Fruit fly (Drosophila melanogaster) whole organism, prepupa: Measurements from ENCODE around the gene sno.

Experiments
- Blimp-1 ChIP-seq: fragments of 200-800 bp; sonication (Bioruptor generic); optimal IDR thresholded peaks from 3 replicates; lab custom pipeline; 2017; ENCODE audit warnings: missing biosample characterization, missing genetic modification characterization, mild to moderate bottlenecking, moderate library complexity, missing genetic modification reagents
- CG10631 ChIP-seq: fragments of 200-800 bp; sonication (Bioruptor generic); optimal IDR thresholded peaks from 2 replicates; lab custom pipeline; 2016; ENCODE audit warnings: missing biosample characterization, missing genetic modification characterization
- CG11762 ChIP-seq: fragments of 200-800 bp; sonication (Bioruptor generic); optimal IDR thresholded peaks from 3 replicates; lab custom pipeline; 2016; ENCODE audit warnings: missing biosample characterization, missing genetic modification characterization; ENCODE audit not compliant: insufficient read depth
- CG11902 ChIP-seq: fragments of 200-800 bp; sonication (Bioruptor generic); optimal IDR thresholded peaks from 3 replicates; lab custom pipeline; 2016; ENCODE audit warnings: missing biosample characterization, missing genetic modification characterization
- CG15336 ChIP-seq: fragments of 200-800 bp; sonication (Bioruptor generic); IDR thresholded peaks from 2 replicates; pipeline ENCODE4 v1.3.6; 2022; ENCODE audit warnings: missing biosample characterization, missing genetic modification characterization
- CG3032 ChIP-seq: fragments of 200-800 bp; optimal IDR thresholded peaks from 2 replicates; lab custom pipeline; 2019; ENCODE audit warnings: missing biosample characterization, mild to moderate bottlenecking, missing genetic modification characterization, moderate library complexity
- CG31627 ChIP-seq: fragments of 200-800 bp; sonication (Bioruptor generic); optimal IDR thresholded peaks from 3 replicates; lab custom pipeline; 2016; ENCODE audit warnings: missing biosample characterization, missing genetic modification characterization
- CG32006 ChIP-seq: fragments of 200-800 bp; sonication (Bioruptor generic); optimal IDR thresholded peaks from 3 replicates; lab custom pipeline; 2017; ENCODE audit warnings: missing biosample characterization, mild to moderate bottlenecking, missing genetic modification characterization
- CG34406 ChIP-seq: fragments of 200-800 bp; sonication (Bioruptor generic); optimal IDR thresholded peaks from 3 replicates; lab custom pipeline; 2016; ENCODE audit warnings: missing biosample characterization, missing genetic modification characterization
- CG3919 ChIP-seq: fragments of 200-800 bp; sonication (Bioruptor generic); optimal IDR thresholded peaks from 3 replicates; lab custom pipeline; 2016; ENCODE audit warnings: missing biosample characterization, missing genetic modification characterization
- CG4318 ChIP-seq: fragments of 200-800 bp; sonication (Bioruptor generic); optimal IDR thresholded peaks from 3 replicates; lab custom pipeline; 2017; ENCODE audit warnings: missing biosample characterization, mild to moderate bottlenecking, missing genetic modification characterization
- CG6163 ChIP-seq: fragments of 200-800 bp; sonication (Bioruptor generic); IDR thresholded peaks from 3 replicates; pipeline ENCODE4 v1.3.6; 2022; ENCODE audit warnings: missing biosample characterization, missing genetic modification characterization
- CG6276 ChIP-seq: fragments of 200-800 bp; sonication (Bioruptor generic); optimal IDR thresholded peaks from 2 replicates; lab custom pipeline; 2017; ENCODE audit warnings: missing biosample characterization, mild to moderate bottlenecking, missing genetic modification characterization
- CG6792 ChIP-seq: fragments of 200-800 bp; sonication (Bioruptor generic); optimal IDR thresholded peaks from 3 replicates; lab custom pipeline; 2016; ENCODE audit warnings: missing biosample characterization, missing genetic modification characterization
- CG6854 ChIP-seq: fragments of 200-800 bp; sonication (Bioruptor generic); optimal IDR thresholded peaks from 2 replicates; lab custom pipeline; 2017; ENCODE audit warnings: missing biosample characterization, mild to moderate bottlenecking, missing genetic modification characterization
- CG7368 ChIP-seq: fragments of 200-800 bp; sonication (Bioruptor generic); optimal IDR thresholded peaks from 3 replicates; lab custom pipeline; 2016; ENCODE audit warnings: missing biosample characterization, missing genetic modification characterization
- CG8119 ChIP-seq: fragments of 200-800 bp; sonication (Bioruptor generic); IDR thresholded peaks from 3 replicates; pipeline ENCODE4 v1.3.6; 2022; ENCODE audit warnings: missing biosample characterization, missing genetic modification characterization
- CG8319 ChIP-seq: fragments of 200-800 bp; sonication (Bioruptor generic); optimal IDR thresholded peaks from 3 replicates; lab custom pipeline; 2016; ENCODE audit warnings: missing biosample characterization, missing genetic modification characterization
- CG8632 ChIP-seq: fragments of 200-800 bp; sonication (Bioruptor generic); optimal IDR thresholded peaks from 3 replicates; lab custom pipeline; 2016; ENCODE audit warnings: missing biosample characterization, missing genetic modification characterization
- Eip75B ChIP-seq: fragments of 200-800 bp; sonication (Bioruptor generic); optimal IDR thresholded peaks from 3 replicates; lab custom pipeline; 2016; ENCODE audit warnings: missing biosample characterization, missing genetic modification characterization
- Eip78C ChIP-seq: fragments of 200-800 bp; sonication (Bioruptor generic); peaks from one replicate; lab custom pipeline; 2016; ENCODE audit warnings: missing biosample characterization, missing genetic modification characterization
- Eip93F ChIP-seq: fragments of 200-800 bp; sonication (Bioruptor generic); optimal IDR thresholded peaks from 2 replicates; lab custom pipeline; 2016; ENCODE audit warnings: missing biosample characterization, mild to moderate bottlenecking, missing genetic modification characterization
- Ets21C ChIP-seq: fragments of 200-800 bp; sonication (Bioruptor generic); optimal IDR thresholded peaks from 3 replicates; lab custom pipeline; 2016; ENCODE audit warnings: missing biosample characterization, missing genetic modification characterization
- Ets96B ChIP-seq: fragments of 200-800 bp; optimal IDR thresholded peaks from 2 replicates; lab custom pipeline; 2019; ENCODE audit warnings: missing biosample characterization, mild to moderate bottlenecking, missing genetic modification characterization, moderate library complexity
- Gug ChIP-seq: fragments of 200-800 bp; sonication (Bioruptor generic); IDR thresholded peaks from 2 replicates; pipeline ENCODE4 v1.3.6; 2022; ENCODE audit warnings: missing biosample characterization, missing genetic modification characterization
- Hr39 ChIP-seq: fragments of 200-800 bp; sonication (Bioruptor generic); optimal IDR thresholded peaks from 2 replicates; lab custom pipeline; 2016; ENCODE audit warnings: missing biosample characterization, missing genetic modification characterization
- Hr4 ChIP-seq: fragments of 200-800 bp; sonication (Bioruptor generic); optimal IDR thresholded peaks from 3 replicates; lab custom pipeline; 2016; ENCODE audit warnings: missing biosample characterization, missing genetic modification characterization
- Lpt ChIP-seq: fragments of 200-800 bp; sonication (Bioruptor generic); optimal IDR thresholded peaks from 3 replicates; lab custom pipeline; 2016; ENCODE audit warnings: missing biosample characterization, missing genetic modification characterization
- Met ChIP-seq: fragments of 200-800 bp; sonication (Bioruptor generic); optimal IDR thresholded peaks from 3 replicates; lab custom pipeline; 2016; ENCODE audit warnings: missing biosample characterization, missing genetic modification characterization
- OdsH ChIP-seq: fragments of 200-800 bp; sonication (Bioruptor generic); optimal IDR thresholded peaks from 3 replicates; lab custom pipeline; 2016; ENCODE audit warnings: missing biosample characterization, missing genetic modification characterization
- Smox ChIP-seq: fragments of 200-800 bp; sonication (Bioruptor generic); optimal IDR thresholded peaks from 3 replicates; lab custom pipeline; 2016; ENCODE audit warnings: missing biosample characterization, missing genetic modification characterization
- Sox102F ChIP-seq: fragments of 200-800 bp; sonication (Bioruptor generic); optimal IDR thresholded peaks from 2 replicates; lab custom pipeline; 2016; ENCODE audit warnings: missing biosample characterization, mild to moderate bottlenecking, missing genetic modification characterization
- Sox14 ChIP-seq: fragments of 200-800 bp; sonication (Bioruptor generic); optimal IDR thresholded peaks from 3 replicates; lab custom pipeline; 2016; ENCODE audit warnings: missing biosample characterization, missing genetic modification characterization
- acj6 ChIP-seq: fragments of 200-800 bp; sonication (Bioruptor generic); optimal IDR thresholded peaks from 3 replicates; lab custom pipeline; 2016; ENCODE audit warnings: missing biosample characterization, missing genetic modification characterization
- cyc ChIP-seq: fragments of 200-800 bp; sonication (Bioruptor generic); optimal IDR thresholded peaks from 3 replicates; lab custom pipeline; 2016; ENCODE audit warnings: missing biosample characterization, missing genetic modification characterization
- dac ChIP-seq: fragments of 200-800 bp; sonication (Bioruptor generic); optimal IDR thresholded peaks from 2 replicates; lab custom pipeline; 2017; ENCODE audit warnings: missing biosample characterization, mild to moderate bottlenecking, missing genetic modification characterization
- dsx ChIP-seq: fragments of 200-800 bp; optimal IDR thresholded peaks from 3 replicates; lab custom pipeline; 2019; ENCODE audit warnings: missing biosample characterization, mild to moderate bottlenecking, missing genetic modification characterization, moderate library complexity; ENCODE audit not compliant: poor library complexity, severe bottlenecking
- eg ChIP-seq: fragments of 200-800 bp; sonication (Bioruptor generic); IDR thresholded peaks from 3 replicates; pipeline ENCODE4 v1.3.6; 2022; ENCODE audit warnings: missing biosample characterization, missing genetic modification characterization
- fd59A ChIP-seq: fragments of 200-800 bp; sonication (Bioruptor generic); optimal IDR thresholded peaks from 2 replicates; lab custom pipeline; 2017; ENCODE audit warnings: missing biosample characterization, mild to moderate bottlenecking, missing genetic modification characterization, missing genetic modification reagents
- fd85E ChIP-seq: fragments of 200-800 bp; sonication (Bioruptor generic); optimal IDR thresholded peaks from 3 replicates; lab custom pipeline; 2016; ENCODE audit warnings: missing biosample characterization, missing genetic modification characterization
- fkh ChIP-seq: fragments of 200-800 bp; sonication (Bioruptor generic); optimal IDR thresholded peaks from 3 replicates; lab custom pipeline; 2017; ENCODE audit warnings: missing biosample characterization, mild to moderate bottlenecking, missing genetic modification characterization, moderate library complexity
- lz ChIP-seq: fragments of 200-800 bp; sonication (Bioruptor generic); optimal IDR thresholded peaks from 3 replicates; lab custom pipeline; 2016; ENCODE audit warnings: missing biosample characterization, missing genetic modification characterization
- pdm3 ChIP-seq: fragments of 200-800 bp; sonication (Bioruptor generic); optimal IDR thresholded peaks from 3 replicates; lab custom pipeline; 2016; ENCODE audit warnings: missing biosample characterization, missing genetic modification characterization
- salr ChIP-seq, 2 experiments: fragments of 200-800 bp; sonication (Bioruptor generic); optimal IDR thresholded peaks; 3 replicates each; lab custom pipeline; 2016 to 2018; ENCODE audit warnings: missing biosample characterization in 2 of 2, missing genetic modification characterization in 2 of 2, mild to moderate bottlenecking in 1 of 2
- spab ChIP-seq: fragments of 200-800 bp; sonication (Bioruptor generic); optimal IDR thresholded peaks from 2 replicates; lab custom pipeline; 2017; ENCODE audit warnings: missing biosample characterization, mild to moderate bottlenecking, missing genetic modification characterization, missing genetic modification reagents
- ss ChIP-seq, 2 experiments: fragments of 200-800 bp; sonication (Bioruptor generic); optimal IDR thresholded peaks; 2 replicates in 1 of 2; 3 replicates in 1 of 2; lab custom pipeline; 2017 to 2018; ENCODE audit warnings: mild to moderate bottlenecking in 2 of 2, missing biosample characterization in 2 of 2, missing genetic modification characterization in 2 of 2, moderate library complexity in 1 of 2
- topi ChIP-seq: fragments of 200-800 bp; sonication (Bioruptor generic); optimal IDR thresholded peaks from 3 replicates; lab custom pipeline; 2016; ENCODE audit warnings: missing biosample characterization, missing genetic modification characterization

sno gene

DNA sequence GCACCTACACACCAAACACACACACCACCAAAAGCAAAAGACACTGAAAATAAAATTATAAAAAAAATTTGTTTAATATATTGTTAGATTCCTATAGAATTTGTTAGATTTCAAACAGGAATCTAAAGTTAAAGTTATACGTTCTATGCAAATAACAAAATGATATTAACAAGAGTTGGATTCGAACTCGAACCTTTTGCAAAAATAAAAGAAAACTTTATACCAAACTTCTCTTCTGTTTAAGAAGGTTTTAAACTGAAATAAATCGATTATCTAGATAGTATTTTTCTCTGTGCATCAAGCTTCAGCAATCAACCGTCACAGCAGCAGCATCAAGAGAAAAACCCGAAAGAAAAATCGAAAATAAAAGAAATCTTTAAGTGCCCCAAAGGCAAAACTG is 15.0 kb upstream of the sno start (continued):
- TF ChIP-seq CG3919 (GFP tag; lab: Kevin White, UChicago), result peak; percentile 56
- TF ChIP-seq CG31627 (GFP tag; lab: Kevin White, UChicago), result no peak
- TF ChIP-seq ss (GFP tag; optimal IDR thresholded peaks at IDR 0.05; lab: Kevin White, UChicago), result peak; percentile 50 to 60
- peak; percentile 13 for TF ChIP-seq CG8632 (GFP tag; lab: Kevin White, UChicago)
- peak; percentile 49 for TF ChIP-seq Eip75B (GFP tag; lab: Kevin White, UChicago)
- TF ChIP-seq CG34406 (GFP tag; lab: Kevin White, UChicago), result peak; percentile 38
- no peak for TF ChIP-seq fkh (GFP tag; lab: Kevin White, UChicago)
- TF ChIP-seq Smox (GFP tag; lab: Kevin White, UChicago), result peak; percentile 5
- TF ChIP-seq Blimp-1, result no peak
- peak; percentile 37 for TF ChIP-seq fd59A (GFP tag; lab: Kevin White, UChicago)
- peak; percentile 71 for TF ChIP-seq CG4318 (GFP tag; lab: Kevin White, UChicago)
- TF ChIP-seq Eip78C (GFP tag; lab: Kevin White, UChicago), result peak; percentile 94
- TF ChIP-seq cyc (GFP tag; lab: Kevin White, UChicago), result peak; percentile 6
- peak; percentile 54; the same call in 1 of the 3 replicates for TF ChIP-seq eg
- TF ChIP-seq salr (GFP tag; optimal IDR thresholded peaks at IDR 0.05; lab: Kevin White, UChicago), result peak in 1 of 2 experiments; percentile 59
- TF ChIP-seq CG11762 (GFP tag; lab: Kevin White, UChicago), result peak; percentile 35
- peak; percentile 59 for TF ChIP-seq Ets96B
- no peak for TF ChIP-seq Sox102F (GFP tag; lab: Kevin White, UChicago)
- no peak for TF ChIP-seq Ets21C
- TF ChIP-seq lz (GFP tag; lab: Kevin White, UChicago), result peak; percentile 18
- TF ChIP-seq fd85E (GFP tag; lab: Kevin White, UChicago), result no peak
- TF ChIP-seq dac (GFP tag; lab: Kevin White, UChicago), result peak; percentile 42
- TF ChIP-seq CG6163 (GFP tag; lab: Robert Waterston, UW), result peak; percentile 30; the same call in 1 of the 3 replicates
- TF ChIP-seq Lpt, result peak; percentile 62
- TF ChIP-seq CG10631 (GFP tag; lab: Kevin White, UChicago), result peak; percentile 63
- no peak for TF ChIP-seq Eip93F (GFP tag; lab: Kevin White, UChicago)

DNA sequence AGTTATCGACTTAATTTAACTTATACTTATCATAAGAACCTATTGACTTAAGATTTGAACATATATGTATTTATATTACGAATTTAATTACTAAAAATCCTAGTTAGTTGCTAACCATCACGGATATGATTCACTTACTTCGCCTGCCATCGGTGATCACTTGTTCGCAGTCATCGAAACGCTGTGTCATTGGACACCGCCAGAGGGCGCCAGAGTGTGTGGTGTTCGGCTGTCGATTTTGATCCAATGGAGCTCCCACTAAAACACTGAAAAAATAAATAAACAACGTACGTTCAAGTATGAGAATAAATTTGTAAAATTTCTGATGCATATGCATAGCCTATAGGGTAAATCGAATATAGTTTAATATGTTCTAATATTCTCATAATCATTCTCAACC is 13.4 kb upstream of the sno start:
- TF ChIP-seq CG8319 (GFP tag; lab: Kevin White, UChicago) (no peak), CG11902 (GFP tag; lab: Kevin White, UChicago) (no peak), CG6854 (GFP tag; lab: Kevin White, UChicago) (no peak), CG32006 (GFP tag; lab: Kevin White, UChicago) (no peak), CG6792 (GFP tag; lab: Kevin White, UChicago) (no peak), dac (GFP tag; lab: Kevin White, UChicago) (no peak), eg (no peak), CG10631 (GFP tag; lab: Kevin White, UChicago) (no peak), Gug (no peak), Smox (GFP tag; lab: Kevin White, UChicago) (no peak), OdsH (GFP tag; lab: Kevin White, UChicago) (no peak), Ets21C (no peak), CG6276 (GFP tag; lab: Kevin White, UChicago) (no peak), Lpt (no peak), acj6 (GFP tag; lab: Kevin White, UChicago) (no peak), Sox14 (GFP tag; lab: Kevin White, UChicago) (no peak), CG8119 (GFP tag; lab: Robert Waterston, UW) (no peak), Met (GFP tag; lab: Kevin White, UChicago) (no peak)

DNA sequence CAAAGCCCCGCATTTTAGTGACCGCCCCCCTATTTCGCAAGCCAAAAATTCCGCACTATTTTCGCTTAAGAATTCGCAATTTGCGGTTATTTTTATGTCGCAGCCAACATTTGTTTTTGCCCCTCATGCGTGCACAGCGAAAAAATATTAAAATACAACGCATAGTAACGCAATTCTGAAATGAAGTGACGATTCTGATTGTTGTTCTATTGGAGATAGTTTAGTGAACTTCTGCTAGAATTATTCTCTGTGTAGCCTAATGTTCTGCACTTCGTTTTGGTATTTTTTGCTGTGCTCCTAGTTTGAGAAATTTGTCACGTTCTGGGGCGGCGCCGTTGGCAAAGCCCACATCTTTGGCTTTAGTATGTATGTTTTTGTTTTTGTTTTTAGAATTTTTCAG is 10.4 kb upstream of the sno start:
- peak; percentile 39; the same call in 1 of the 2 replicates for TF ChIP-seq CG15336 (GFP tag; lab: Robert Waterston, UW)
- TF ChIP-seq CG6792 (GFP tag; lab: Kevin White, UChicago), result no peak
- no peak for TF ChIP-seq CG3032 (tag; lab: Kevin White, UChicago)
- no peak for TF ChIP-seq CG3919 (GFP tag; lab: Kevin White, UChicago)
- TF ChIP-seq Ets21C, result no peak
- no peak for TF ChIP-seq Hr4
- no peak for TF ChIP-seq pdm3 (GFP tag; lab: Kevin White, UChicago)
- 0 out of 3 replicates have a peak, but pooled peaks have one; percentile 12 for TF ChIP-seq CG6163 (GFP tag; lab: Robert Waterston, UW)
- peak; percentile 13 for TF ChIP-seq CG6276 (GFP tag; lab: Kevin White, UChicago)
- TF ChIP-seq Ets96B, result no peak
- TF ChIP-seq spab, result no peak
- TF ChIP-seq CG8632 (GFP tag; lab: Kevin White, UChicago), result no peak
- TF ChIP-seq fkh (GFP tag; lab: Kevin White, UChicago), result no peak
- peak; percentile 4 for TF ChIP-seq Lpt
- no peak for TF ChIP-seq CG6854 (GFP tag; lab: Kevin White, UChicago)
- TF ChIP-seq salr (GFP tag; optimal IDR thresholded peaks at IDR 0.05; lab: Kevin White, UChicago), result no peak
- TF ChIP-seq Eip78C (GFP tag; lab: Kevin White, UChicago), result peak; percentile 78
- TF ChIP-seq topi (GFP tag; lab: Kevin White, UChicago), result no peak
- TF ChIP-seq dsx (GFP tag; lab: Kevin White, UChicago), result no peak
- no peak for TF ChIP-seq acj6 (GFP tag; lab: Kevin White, UChicago)
- TF ChIP-seq Hr39 (GFP tag; lab: Kevin White, UChicago), result no peak
- no peak for TF ChIP-seq CG7368
